Worm (Caenorhabditis elegans): Measurements from ENCODE around the gene ZC239.17.
"Not testable (repeated sequence)": the region's sequence is repeated elsewhere in the genome, so short reads cannot be mapped to it uniquely, and the experiment has no call there.

DNA sequence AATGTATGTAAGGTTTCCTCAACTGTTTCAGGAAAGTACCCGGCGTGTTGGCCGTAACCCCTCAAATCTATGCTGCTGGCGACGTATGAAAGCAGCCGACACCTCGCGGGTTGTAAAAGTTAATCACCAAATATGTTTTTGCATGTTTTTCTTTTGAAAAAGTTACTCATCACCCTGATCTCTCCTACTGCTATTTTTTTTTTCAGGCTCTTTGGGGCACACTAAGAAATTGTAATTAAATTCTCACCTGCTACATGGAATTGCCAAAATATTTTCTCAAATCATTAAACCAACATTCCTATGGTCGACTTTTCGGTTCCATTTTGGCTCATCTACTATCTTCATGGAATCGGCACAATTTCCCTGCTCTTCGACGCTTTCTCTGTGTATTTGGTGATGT lies 40.8 kb downstream of the ZC239.17 start, which contains the start of gene sri-78:
- not testable (repeated sequence) for TF ChIP-seq snpc-4 (tag; optimal IDR thresholded peaks at IDR 0.05); grh-1 (GFP tag; IDR thresholded peaks at IDR 0.05); ama-1 (optimal IDR thresholded peaks at IDR 0.05); fkh-10 (GFP tag; optimal IDR thresholded peaks at IDR 0.05); elt-3 (tag; optimal IDR thresholded peaks at IDR 0.05); ceh-82 (tag; optimal IDR thresholded peaks at IDR 0.05); sup-37 (GFP tag; optimal IDR thresholded peaks at IDR 0.05); ztf-11 (tag; optimal IDR thresholded peaks at IDR 0.05); zip-4 (GFP tag; optimal IDR thresholded peaks at IDR 0.05); fos-1 (tag; optimal IDR thresholded peaks at IDR 0.05); lsy-2 (tag; optimal IDR thresholded peaks at IDR 0.05); ztf-4 (tag; optimal IDR thresholded peaks at IDR 0.05)
